Worm (Caenorhabditis elegans): Measurements from ENCODE around the gene C01G6.9.

- TF ChIP-seq daf-12 (tag; optimal IDR thresholded peaks at IDR 0.05) (no peak), Y75B8A.6 (GFP tag; IDR thresholded peaks at IDR 0.05) (no peak), skn-1 (tag; optimal IDR thresholded peaks at IDR 0.05) (no peak), ceh-44 (GFP tag; IDR thresholded peaks at IDR 0.05) (no peak), set-16 (GFP tag; IDR thresholded peaks at IDR 0.05) (no peak), zfp-2 (tag; optimal IDR thresholded peaks at IDR 0.05) (no peak), nhr-28 (tag; optimal IDR thresholded peaks at IDR 0.05) (no peak), vab-7 (GFP tag; IDR thresholded peaks at IDR 0.05) (no peak), daf-8 (GFP tag; IDR thresholded peaks at IDR 0.05) (no peak)
Measured at ce11 chrII:9313335-9313734, 17.7 kb upstream of the C01G6.9 start.
